Fruit fly (Drosophila melanogaster) whole organism, embryonic: ENCODE data around the gene CG13896.
A peak's percentile ranks its signal among the peaks of the same experiment; 100 is the strongest.

ENCODE experiments used
- Blimp-1 ChIP-seq: fragments of 200-800 bp; sonication (Bioruptor generic); optimal IDR thresholded peaks from 3 replicates; lab custom pipeline; 2018; ENCODE audit warnings: missing biosample characterization, missing genetic modification characterization, mild to moderate bottlenecking, moderate library complexity, missing genetic modification reagents
- CG10565 ChIP-seq: fragments of 200-800 bp; sonication (Bioruptor generic); optimal IDR thresholded peaks from 3 replicates; lab custom pipeline; 2016; ENCODE audit warnings: missing biosample characterization, mild to moderate bottlenecking, missing genetic modification characterization
- CG11247 ChIP-seq: fragments of 200-800 bp; sonication (Bioruptor generic); IDR thresholded peaks from 2 replicates; pipeline ENCODE4 v1.3.6; 2022; ENCODE audit warnings: missing biosample characterization, missing genetic modification characterization
- CG11560 ChIP-seq: fragments of 200-800 bp; sonication (Bioruptor generic); IDR thresholded peaks from 3 replicates; pipeline ENCODE4 v1.3.6; 2022; ENCODE audit warnings: missing biosample characterization, missing genetic modification characterization
- CG12155 ChIP-seq: fragments of 200-800 bp; sonication (Bioruptor generic); optimal IDR thresholded peaks from 3 replicates; lab custom pipeline; 2016; ENCODE audit warnings: missing biosample characterization, missing genetic modification characterization
- CG12769 ChIP-seq: fragments of 200-800 bp; sonication (Bioruptor generic); optimal IDR thresholded peaks from 2 replicates; lab custom pipeline; 2019; ENCODE audit warnings: missing biosample characterization, mild to moderate bottlenecking, missing genetic modification characterization, moderate library complexity
- CG12942 ChIP-seq: fragments of 200-800 bp; sonication (Bioruptor generic); optimal IDR thresholded peaks from 3 replicates; lab custom pipeline; 2016; ENCODE audit warnings: missing biosample characterization, missing genetic modification characterization
- CG14860 ChIP-seq: fragments of 200-800 bp; sonication (Bioruptor generic); IDR thresholded peaks from 3 replicates; pipeline ENCODE4 v1.3.6; 2022; ENCODE audit warnings: missing biosample characterization, missing genetic modification characterization; ENCODE audit not compliant: partially characterized antibody
- CG14965 ChIP-seq: fragments of 200-800 bp; sonication (Bioruptor generic); optimal IDR thresholded peaks from 2 replicates; lab custom pipeline; 2016; ENCODE audit warnings: missing biosample characterization, missing genetic modification characterization, borderline replicate concordance
- CG15696 ChIP-seq: fragments of 200-800 bp; sonication (Bioruptor generic); optimal IDR thresholded peaks from 2 replicates; lab custom pipeline; 2019; ENCODE audit warnings: missing biosample characterization, mild to moderate bottlenecking, missing genetic modification characterization, moderate library complexity
- CG18599 ChIP-seq: fragments of 200-800 bp; sonication (Bioruptor generic); optimal IDR thresholded peaks from 3 replicates; lab custom pipeline; 2017; ENCODE audit warnings: missing biosample characterization, missing genetic modification characterization, mild to moderate bottlenecking, moderate library complexity, missing genetic modification reagents
- CG31365 ChIP-seq: fragments of 200-800 bp; sonication (Bioruptor generic); optimal IDR thresholded peaks from 2 replicates; lab custom pipeline; 2018; ENCODE audit warnings: missing biosample characterization, mild to moderate bottlenecking, missing genetic modification characterization
- CG34224 ChIP-seq: fragments of 200-800 bp; sonication (Bioruptor generic); IDR thresholded peaks from 3 replicates; pipeline ENCODE4 v1.3.6; 2022; ENCODE audit warnings: missing biosample characterization, missing genetic modification characterization; ENCODE audit not compliant: partially characterized antibody
- CG3995 ChIP-seq: fragments of 200-800 bp; sonication (Bioruptor generic); optimal IDR thresholded peaks from 3 replicates; lab custom pipeline; 2016; ENCODE audit warnings: missing biosample characterization, missing genetic modification characterization
- CG4328 ChIP-seq: fragments of 200-800 bp; sonication (Bioruptor generic); optimal IDR thresholded peaks from 3 replicates; lab custom pipeline; 2017; ENCODE audit warnings: missing biosample characterization, missing genetic modification reagents, missing genetic modification characterization
- CG4360 ChIP-seq: fragments of 200-800 bp; sonication (Bioruptor generic); IDR thresholded peaks from 2 replicates; pipeline ENCODE4 v1.3.6; 2022; ENCODE audit warnings: missing biosample characterization, missing genetic modification characterization
- CG6175 ChIP-seq: fragments of 200-800 bp; sonication (Bioruptor generic); IDR thresholded peaks from 3 replicates; pipeline ENCODE4 v1.3.6; 2022; ENCODE audit warnings: missing biosample characterization, missing genetic modification characterization
- CG6854 ChIP-seq: fragments of 200-800 bp; sonication (Bioruptor generic); optimal IDR thresholded peaks from 3 replicates; lab custom pipeline; 2017; ENCODE audit warnings: missing biosample characterization, mild to moderate bottlenecking, missing genetic modification characterization
- Camta ChIP-seq: fragments of 200-800 bp; sonication (Bioruptor generic); optimal IDR thresholded peaks from 2 replicates; lab custom pipeline; 2016; ENCODE audit warnings: missing biosample characterization, missing genetic modification characterization
- E2f1 ChIP-seq: fragments of 200-800 bp; sonication (Bioruptor generic); IDR thresholded peaks from 2 replicates; pipeline ENCODE4 v1.3.6; 2022; ENCODE audit warnings: missing biosample characterization, missing genetic modification characterization
- E2f2 ChIP-seq: fragments of 200-800 bp; sonication (Bioruptor generic); IDR thresholded peaks from 2 replicates; pipeline ENCODE4 v1.3.6; 2022; ENCODE audit warnings: missing biosample characterization, missing genetic modification characterization
- HHEX ChIP-seq: fragments of 200-800 bp; sonication (Bioruptor generic); optimal IDR thresholded peaks from 3 replicates; lab custom pipeline; 2017; ENCODE audit warnings: missing biosample characterization, mild to moderate bottlenecking, missing genetic modification characterization, missing genetic modification reagents
- Hmx ChIP-seq: fragments of 200-800 bp; sonication (Bioruptor generic); optimal IDR thresholded peaks from 2 replicates; lab custom pipeline; 2016; ENCODE audit warnings: missing biosample characterization, missing genetic modification characterization
- Kr ChIP-seq: fragments of 200-800 bp; sonication (Bioruptor generic); optimal IDR thresholded peaks from 2 replicates; lab custom pipeline; 2017; ENCODE audit warnings: missing biosample characterization, mild to moderate bottlenecking, missing genetic modification characterization
- Mrtf ChIP-seq: fragments of 200-800 bp; sonication (Bioruptor generic); IDR thresholded peaks from 3 replicates; pipeline ENCODE4 v1.3.6; 2022; ENCODE audit warnings: missing biosample characterization, missing genetic modification characterization
- Oaz ChIP-seq: fragments of 200-800 bp; sonication (Bioruptor generic); IDR thresholded peaks from 2 replicates; pipeline ENCODE4 v1.3.6; 2022; ENCODE audit warnings: missing biosample characterization, missing genetic modification characterization
- Scr ChIP-seq: fragments of 200-800 bp; sonication (Bioruptor generic); IDR thresholded peaks from 2 replicates; pipeline ENCODE4 v1.3.6; 2022; ENCODE audit warnings: missing biosample characterization, missing genetic modification characterization; ENCODE audit not compliant: partially characterized antibody
- TFAM ChIP-seq: fragments of 200-800 bp; sonication (Bioruptor generic); optimal IDR thresholded peaks from 2 replicates; lab custom pipeline; 2017; ENCODE audit warnings: missing biosample characterization, missing genetic modification characterization, inconsistent platforms
- Taf1 ChIP-seq: fragments of 200-800 bp; sonication (Bioruptor generic); IDR thresholded peaks from 2 replicates; pipeline ENCODE4 v1.3.6; 2022; ENCODE audit warnings: missing biosample characterization, missing genetic modification characterization
- cas ChIP-seq: fragments of 200-800 bp; sonication (Bioruptor generic); IDR thresholded peaks from 2 replicates; pipeline ENCODE4 v1.3.6; 2022; ENCODE audit warnings: missing biosample characterization, missing genetic modification characterization
- crp ChIP-seq, 2 experiments: fragments of 200-800 bp; sonication (Bioruptor generic); optimal IDR thresholded peaks; 2 replicates in 1 of 2; 3 replicates in 1 of 2; lab custom pipeline; 2017; ENCODE audit warnings: missing biosample characterization in 2 of 2, missing genetic modification characterization in 2 of 2, mild to moderate bottlenecking in 1 of 2, moderate library complexity in 1 of 2
- dan ChIP-seq: fragments of 200-800 bp; sonication (Bioruptor generic); IDR thresholded peaks from 2 replicates; pipeline ENCODE4 v1.3.6; 2022; ENCODE audit warnings: missing biosample characterization, missing genetic modification characterization
- dmrt99B ChIP-seq: fragments of 200-800 bp; sonication (Bioruptor generic); optimal IDR thresholded peaks from 2 replicates; lab custom pipeline; 2018; ENCODE audit warnings: missing biosample characterization, mild to moderate bottlenecking, missing genetic modification characterization, moderate library complexity
- dysf ChIP-seq: fragments of 200-800 bp; sonication (Bioruptor generic); IDR thresholded peaks from 3 replicates; pipeline ENCODE4 v1.3.6; 2022; ENCODE audit warnings: missing biosample characterization, missing genetic modification characterization
- ems ChIP-seq: fragments of 200-800 bp; sonication (Bioruptor generic); optimal IDR thresholded peaks from 3 replicates; lab custom pipeline; 2016; ENCODE audit warnings: missing biosample characterization, missing genetic modification characterization
- ham ChIP-seq: fragments of 200-800 bp; sonication (Bioruptor generic); IDR thresholded peaks from 2 replicates; pipeline ENCODE4 v1.3.6; 2022; ENCODE audit warnings: missing biosample characterization, missing genetic modification characterization
- kni ChIP-seq: fragments of 200-800 bp; sonication (Bioruptor generic); optimal IDR thresholded peaks from 3 replicates; lab custom pipeline; 2017; ENCODE audit warnings: mild to moderate bottlenecking, missing biosample characterization, missing genetic modification reagents, missing genetic modification characterization
- luna ChIP-seq: fragments of 200-800 bp; sonication (Bioruptor generic); optimal IDR thresholded peaks from 2 replicates; lab custom pipeline; 2016; ENCODE audit warnings: missing biosample characterization, missing genetic modification characterization
- nau ChIP-seq: fragments of 200-800 bp; sonication (Bioruptor generic); optimal IDR thresholded peaks from 3 replicates; lab custom pipeline; 2017; ENCODE audit warnings: missing biosample characterization, mild to moderate bottlenecking, missing genetic modification characterization, missing genetic modification reagents
- p53 ChIP-seq: fragments of 200-800 bp; sonication (Bioruptor generic); optimal IDR thresholded peaks from 2 replicates; lab custom pipeline; 2016; ENCODE audit warnings: missing biosample characterization, missing genetic modification characterization
- pb ChIP-seq: fragments of 200-800 bp; sonication (Bioruptor generic); optimal IDR thresholded peaks from 3 replicates; lab custom pipeline; 2016; ENCODE audit warnings: missing biosample characterization, missing genetic modification characterization
- row ChIP-seq: fragments of 200-800 bp; sonication (Bioruptor generic); IDR thresholded peaks from 3 replicates; pipeline ENCODE4 v1.3.6; 2022; ENCODE audit warnings: missing biosample characterization, missing genetic modification characterization
- sug ChIP-seq: fragments of 200-800 bp; optimal IDR thresholded peaks from 2 replicates; lab custom pipeline; 2019; ENCODE audit warnings: missing biosample characterization, mild to moderate bottlenecking, missing genetic modification characterization, moderate library complexity
- tll ChIP-seq, 2 experiments: fragments of 200-800 bp in 1 of 2; fragments of >200 bp in 1 of 2; sonication (Bioruptor generic) in 1 of 2; optimal IDR thresholded peaks; 2 replicates each; lab custom pipeline; 2017 to 2019; ENCODE audit warnings: missing biosample characterization in 2 of 2, missing genetic modification characterization in 2 of 2, mild to moderate bottlenecking in 1 of 2, moderate library complexity in 1 of 2
- tx ChIP-seq: fragments of 200-800 bp; sonication (Bioruptor generic); optimal IDR thresholded peaks from 2 replicates; lab custom pipeline; 2016; ENCODE audit warnings: missing biosample characterization, missing genetic modification characterization
- vnd ChIP-seq: fragments of 200-800 bp; sonication (Bioruptor generic); IDR thresholded peaks from 3 replicates; pipeline ENCODE4 v1.3.6; 2022; ENCODE audit warnings: missing biosample characterization, missing genetic modification characterization; ENCODE audit not compliant: partially characterized antibody
- wdn ChIP-seq: fragments of 200-800 bp; sonication (Bioruptor generic); IDR thresholded peaks from 2 replicates; pipeline ENCODE4 v1.3.6; 2022; ENCODE audit warnings: missing biosample characterization, missing genetic modification characterization
- zen2 ChIP-seq: fragments of 200-800 bp; sonication (Bioruptor generic); IDR thresholded peaks from 3 replicates; pipeline ENCODE4 v1.3.6; 2022; ENCODE audit warnings: missing biosample characterization, missing genetic modification characterization; ENCODE audit not compliant: partially characterized antibody

CG13896 gene

dm6 chr3L:681793-682369 lies 29.8 kb downstream of the CG13896 start (continued):
- peak; percentile 4 for TF ChIP-seq HHEX (GFP tag; lab: Kevin White, UChicago)
- peak; percentile 65 for TF ChIP-seq CG18599 (GFP tag; lab: Kevin White, UChicago)
- TF ChIP-seq row (GFP tag; lab: Robert Waterston, UW), result peak; percentile 33; the same call in 2 of the 3 replicates
- no peak for TF ChIP-seq tx (GFP tag; lab: Kevin White, UChicago)
- TF ChIP-seq CG14965 (GFP tag; lab: Kevin White, UChicago), result no peak
- peak; percentile 47 for TF ChIP-seq Scr (GFP tag; lab: Robert Waterston, UW)
- 0 out of 2 replicates have a peak, but pooled peaks have one; percentile 28 for TF ChIP-seq CG4360
- TF ChIP-seq CG6854, result no peak
- TF ChIP-seq Kr (GFP tag; lab: Kevin White, UChicago), result no peak
- peak; percentile 12 for TF ChIP-seq CG12942 (GFP tag; lab: Kevin White, UChicago)
- TF ChIP-seq dysf (GFP tag; lab: Robert Waterston, UW), result peak; percentile 19; the same call in 1 of the 3 replicates
- TF ChIP-seq CG12155 (GFP tag; lab: Kevin White, UChicago), result no peak
- no peak for TF ChIP-seq Hmx (GFP tag; lab: Kevin White, UChicago)
- no peak for TF ChIP-seq ham
- no peak for TF ChIP-seq p53 (GFP tag; lab: Kevin White, UChicago)
- TF ChIP-seq luna, result no peak
- no peak for TF ChIP-seq CG6175
- 0 out of 3 replicates have a peak, but pooled peaks have one; percentile 8 for TF ChIP-seq vnd (GFP tag; lab: Robert Waterston, UW)
- peak; percentile 36; the same call in 1 of the 2 replicates for TF ChIP-seq E2f2
- TF ChIP-seq CG12769 (tag; lab: Kevin White, UChicago), result peak; percentile 92
- no peak for TF ChIP-seq dmrt99B
- no peak for TF ChIP-seq Camta (GFP tag; lab: Kevin White, UChicago)
- no peak for TF ChIP-seq wdn (GFP tag; lab: Robert Waterston, UW)
- no peak for TF ChIP-seq CG10565 (GFP tag; lab: Kevin White, UChicago)
- 0 out of 2 replicates have a peak, but pooled peaks have one; percentile 17 for TF ChIP-seq CG11247
- no peak for TF ChIP-seq TFAM (GFP tag; lab: Kevin White, UChicago)
- no peak for TF ChIP-seq CG11560 (tag; lab: Robert Waterston, UW)
- TF ChIP-seq CG15696, result no peak
- no peak for TF ChIP-seq CG4328 (GFP tag; lab: Kevin White, UChicago)
- TF ChIP-seq tll (GFP tag; optimal IDR thresholded peaks at IDR 0.05; lab: Kevin White, UChicago), result peak in 1 of 2 experiments; percentile 5
- peak; percentile 74 for TF ChIP-seq sug
- TF ChIP-seq kni, result peak; percentile 96
- TF ChIP-seq Oaz, result no peak
- peak; percentile 72 to 96 for TF ChIP-seq crp (GFP tag; optimal IDR thresholded peaks at IDR 0.05; lab: Kevin White, UChicago)
- TF ChIP-seq CG34224 (GFP tag; lab: Robert Waterston, UW), result peak; percentile 64
- TF ChIP-seq dan (GFP tag; lab: Robert Waterston, UW), result no peak
- no peak for TF ChIP-seq CG3995
- no peak for TF ChIP-seq E2f1 (GFP tag; lab: Robert Waterston, UW)
- peak; percentile 50 for TF ChIP-seq pb (GFP tag; lab: Kevin White, UChicago)
- TF ChIP-seq Mrtf (GFP tag; lab: Robert Waterston, UW), result no peak
- no peak for TF ChIP-seq CG14860 (GFP tag; lab: Robert Waterston, UW)
- no peak for TF ChIP-seq zen2 (GFP tag; lab: Robert Waterston, UW)
- TF ChIP-seq ems (GFP tag; lab: Kevin White, UChicago), result peak; percentile 25
- TF ChIP-seq cas (GFP tag; lab: Robert Waterston, UW), result no peak
- TF ChIP-seq nau (GFP tag; lab: Kevin White, UChicago), result peak; percentile 37
- peak; percentile 59 for TF ChIP-seq CG31365 (tag; lab: Kevin White, UChicago)
- no peak for TF ChIP-seq Blimp-1
- TF ChIP-seq Taf1, result no peak
